Fruit fly (Drosophila melanogaster): ENCODE results near the gene CG10492.

The CG10492 gene

dm6 chr2L:19019160-19019592 is 34.7 kb upstream of the CG10492 start:
- TF ChIP-seq psq (optimal IDR thresholded peaks at IDR 0.05) (no peak), Myc (optimal IDR thresholded peaks at IDR 0.05) (no peak), h (optimal IDR thresholded peaks at IDR 0.05) (no peak), Sin3A (optimal IDR thresholded peaks at IDR 0.05) (no peak), insv (optimal IDR thresholded peaks at IDR 0.05) (no peak), ttk (optimal IDR thresholded peaks at IDR 0.05) (no peak)

dm6 chr2L:19019640-19020039 is 34.2 kb upstream of the CG10492 start:
- TF ChIP-seq Sin3A (optimal IDR thresholded peaks at IDR 0.05) (no peak), ttk (optimal IDR thresholded peaks at IDR 0.05) (no peak), h (optimal IDR thresholded peaks at IDR 0.05) (no peak), Myc (optimal IDR thresholded peaks at IDR 0.05) (no peak), psq (optimal IDR thresholded peaks at IDR 0.05) (no peak), insv (optimal IDR thresholded peaks at IDR 0.05) (no peak)

- no peak for TF ChIP-seq Myc (optimal IDR thresholded peaks at IDR 0.05)
- TF ChIP-seq insv (optimal IDR thresholded peaks at IDR 0.05), result no peak
- TF ChIP-seq Sin3A (optimal IDR thresholded peaks at IDR 0.05), result no peak
- no peak for TF ChIP-seq psq (optimal IDR thresholded peaks at IDR 0.05)
- TF ChIP-seq ttk (optimal IDR thresholded peaks at IDR 0.05), result no peak
- TF ChIP-seq h (optimal IDR thresholded peaks at IDR 0.05), result no peak
Measured at dm6 chr2L:19021278-19022220, 32.3 kb upstream of the CG10492 start.

dm6 chr2L:19022221-19022516 is 31.7 kb upstream of the CG10492 start, which contains the start of gene CG15172:
Gene CG15172, plus strand, starts transcription at chr2L:19022417.
- no peak for TF ChIP-seq ttk (optimal IDR thresholded peaks at IDR 0.05)
- no peak for TF ChIP-seq h (optimal IDR thresholded peaks at IDR 0.05)
- TF ChIP-seq insv (optimal IDR thresholded peaks at IDR 0.05), result no peak
- no peak for TF ChIP-seq Myc (optimal IDR thresholded peaks at IDR 0.05)
- no peak for TF ChIP-seq psq (optimal IDR thresholded peaks at IDR 0.05)
- no peak for TF ChIP-seq Sin3A (optimal IDR thresholded peaks at IDR 0.05)

- TF ChIP-seq Myc (optimal IDR thresholded peaks at IDR 0.05), result no peak
- TF ChIP-seq Sin3A (optimal IDR thresholded peaks at IDR 0.05), result no peak
- no peak for TF ChIP-seq ttk (optimal IDR thresholded peaks at IDR 0.05)
- TF ChIP-seq h (optimal IDR thresholded peaks at IDR 0.05), result no peak
- no peak for TF ChIP-seq psq (optimal IDR thresholded peaks at IDR 0.05)
- no peak for TF ChIP-seq insv (optimal IDR thresholded peaks at IDR 0.05)
Measured at dm6 chr2L:19023972-19024743, 29.7 kb upstream of the CG10492 start.

dm6 chr2L:19024744-19025059 is 29.2 kb upstream of the CG10492 start:
- TF ChIP-seq insv (optimal IDR thresholded peaks at IDR 0.05) (no peak), Sin3A (optimal IDR thresholded peaks at IDR 0.05) (no peak)

DNA sequence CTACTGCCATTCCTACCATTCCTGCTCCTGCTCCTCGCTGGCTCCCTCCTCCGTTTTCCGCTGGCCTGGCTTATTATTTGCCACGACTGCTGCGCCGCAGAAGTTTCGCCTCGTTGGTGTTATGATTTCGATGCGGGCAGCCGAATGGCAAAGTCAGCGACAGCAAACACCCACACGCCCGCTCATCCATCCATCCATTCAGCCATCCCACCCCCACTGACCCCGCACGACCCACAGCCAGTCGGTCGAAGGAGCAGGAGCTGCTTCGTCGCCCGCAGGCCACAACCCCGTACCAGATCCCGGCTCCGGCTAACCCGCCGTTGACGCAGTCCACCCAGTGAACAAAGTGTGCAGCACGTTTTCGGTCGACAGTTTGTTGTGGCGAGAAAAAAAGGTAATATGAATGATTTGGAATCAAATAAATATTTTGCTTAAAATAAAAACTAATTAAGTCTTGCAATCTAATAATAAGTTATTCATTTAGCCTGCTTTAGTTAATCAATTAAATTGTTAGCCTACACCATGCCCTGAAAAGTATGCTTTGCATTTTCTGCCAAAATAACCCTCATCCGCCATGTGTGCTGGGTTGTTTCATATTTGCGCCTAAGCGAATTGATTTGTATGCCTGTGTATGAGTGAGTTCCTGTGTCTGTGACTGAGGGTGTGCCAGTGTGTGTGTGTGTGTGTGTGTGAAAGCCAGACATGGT is 27.2 kb upstream of the CG10492 start:
- TF ChIP-seq Myc (optimal IDR thresholded peaks at IDR 0.05) (no peak), psq (optimal IDR thresholded peaks at IDR 0.05) (no peak), Sin3A (optimal IDR thresholded peaks at IDR 0.05) (no peak), insv (optimal IDR thresholded peaks at IDR 0.05) (no peak), h (optimal IDR thresholded peaks at IDR 0.05) (no peak), ttk (optimal IDR thresholded peaks at IDR 0.05) (no peak)

- TF ChIP-seq psq (optimal IDR thresholded peaks at IDR 0.05) (no peak), Sin3A (optimal IDR thresholded peaks at IDR 0.05) (no peak), Myc (optimal IDR thresholded peaks at IDR 0.05) (no peak), h (optimal IDR thresholded peaks at IDR 0.05) (no peak), ttk (optimal IDR thresholded peaks at IDR 0.05) (no peak), insv (optimal IDR thresholded peaks at IDR 0.05) (no peak)
Measured at dm6 chr2L:19027246-19027886, 26.5 kb upstream of the CG10492 start, which contains the start of gene Sidpn. Gene Sidpn, plus strand, starts transcription at chr2L:19027710.

DNA sequence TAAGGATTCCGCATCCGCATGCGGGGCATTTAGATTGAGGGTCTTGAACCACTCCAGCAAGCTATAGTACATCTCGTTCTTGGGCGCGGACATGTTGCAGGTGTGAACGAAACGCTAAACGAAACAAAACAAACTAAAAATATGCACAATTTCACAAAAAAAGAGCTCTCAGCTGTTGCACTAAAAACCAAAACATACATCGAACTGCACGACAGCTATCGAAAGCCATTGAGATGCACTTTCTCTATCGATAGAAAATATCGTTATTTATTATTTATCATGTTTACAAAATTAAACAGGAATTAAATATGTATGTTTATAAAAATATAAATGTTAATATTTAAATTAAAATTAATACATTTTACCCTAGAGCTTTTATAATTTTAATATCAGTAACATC is 20.6 kb upstream of the CG10492 start, which contains the start of gene hook:
Gene hook, minus strand, starts transcription at position 211 of the 400 bp plus-strand sequence.
- TF ChIP-seq psq (optimal IDR thresholded peaks at IDR 0.05) (no peak), Sin3A (optimal IDR thresholded peaks at IDR 0.05) (no peak), Myc (optimal IDR thresholded peaks at IDR 0.05) (no peak), h (optimal IDR thresholded peaks at IDR 0.05) (no peak), insv (optimal IDR thresholded peaks at IDR 0.05) (no peak), ttk (optimal IDR thresholded peaks at IDR 0.05) (no peak)

dm6 chr2L:19034213-19034929 is 19.5 kb upstream of the CG10492 start, which contains the start of the genes mib2 and CG31800:
Gene mib2, plus strand, starts transcription at chr2L:19034444.
Gene CG31800, minus strand, starts transcription at chr2L:19034576.
- TF ChIP-seq Myc (optimal IDR thresholded peaks at IDR 0.05), result no peak
- no peak for TF ChIP-seq ttk (optimal IDR thresholded peaks at IDR 0.05)
- no peak for TF ChIP-seq Sin3A (optimal IDR thresholded peaks at IDR 0.05)
- TF ChIP-seq psq (optimal IDR thresholded peaks at IDR 0.05), result no peak
- TF ChIP-seq h (optimal IDR thresholded peaks at IDR 0.05), result no peak
- TF ChIP-seq insv (optimal IDR thresholded peaks at IDR 0.05), result no peak

DNA sequence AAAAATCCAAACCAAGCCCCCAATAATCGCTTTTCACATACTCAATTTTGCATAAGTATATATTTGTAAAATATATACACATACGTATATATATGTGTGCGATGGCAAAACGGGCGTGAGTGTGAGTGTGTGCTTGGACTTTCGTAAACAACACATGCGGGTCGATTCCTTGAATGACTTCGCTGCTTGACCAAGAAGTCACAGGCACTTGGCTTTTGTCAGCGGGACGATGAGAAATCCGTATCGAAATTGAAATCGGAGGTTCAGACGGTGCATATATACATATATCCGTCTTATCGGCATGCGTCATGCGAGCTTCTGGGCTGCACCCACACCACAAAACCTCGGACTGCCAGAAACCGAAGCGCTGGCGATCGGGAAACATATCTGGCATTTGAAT is 18.9 kb upstream of the CG10492 start:
- TF ChIP-seq h (optimal IDR thresholded peaks at IDR 0.05) (no peak), Sin3A (optimal IDR thresholded peaks at IDR 0.05) (no peak), Myc (optimal IDR thresholded peaks at IDR 0.05) (no peak), insv (optimal IDR thresholded peaks at IDR 0.05) (no peak), ttk (optimal IDR thresholded peaks at IDR 0.05) (no peak), psq (optimal IDR thresholded peaks at IDR 0.05) (no peak)
